Worm (Caenorhabditis elegans): Measurements from ENCODE around the gene C02H6.3.
"Not testable (repeated sequence)": the region's sequence is repeated elsewhere in the genome, so short reads cannot be mapped to it uniquely, and the experiment has no call there.

C02H6.3 gene

DNA sequence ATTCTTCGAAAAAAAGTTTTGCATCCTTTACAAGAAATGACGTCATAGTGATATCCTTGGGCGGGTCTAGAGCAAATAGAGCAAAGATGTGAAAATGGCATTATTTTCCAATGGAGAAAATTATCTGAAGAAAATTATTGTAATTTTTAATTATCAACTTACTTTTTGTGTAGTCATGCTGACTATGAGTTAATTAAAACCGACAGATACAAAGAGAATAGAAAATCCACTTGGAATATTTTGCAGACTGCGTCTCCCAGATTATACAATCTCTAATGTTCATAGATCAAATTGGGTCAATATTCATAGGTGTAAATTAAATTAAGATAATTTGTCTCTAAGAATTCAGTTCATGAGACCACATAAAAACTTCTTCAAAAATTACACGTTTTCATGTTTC is 38.1 kb downstream of the C02H6.3 start, which contains the start of gene nhr-149:
TSS of gene nhr-149 (minus strand) at position 101 of the 400 bp plus-strand sequence.
- TF ChIP-seq W03F9.2 (tag; optimal IDR thresholded peaks at IDR 0.05) (no peak), him-1 (tag; optimal IDR thresholded peaks at IDR 0.05) (no peak), dao-5 (tag; optimal IDR thresholded peaks at IDR 0.05) (no peak)

DNA sequence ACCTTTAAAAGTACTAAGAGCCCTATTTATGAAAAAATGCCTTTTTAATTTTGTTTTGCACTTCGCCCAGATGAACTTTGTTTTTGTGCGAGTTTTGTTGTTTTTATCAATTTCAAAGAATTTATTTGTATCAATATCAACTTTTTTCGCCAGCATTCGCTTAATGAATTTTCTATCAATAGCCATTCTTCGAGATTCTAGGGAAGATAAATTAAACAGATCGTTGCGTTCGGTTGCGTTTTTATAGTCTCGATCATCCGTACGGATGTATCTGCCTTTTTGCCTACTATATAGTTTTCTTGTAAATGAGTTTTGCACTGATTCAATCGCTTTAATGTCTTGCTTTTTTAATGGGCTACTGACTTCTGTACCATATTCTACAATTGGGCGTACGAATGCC is 42.2 kb downstream of the C02H6.3 start, which contains the start of gene nhr-147:
TSS of gene nhr-147 (plus strand) at position 301 of the 400 bp plus-strand sequence.
- not testable (repeated sequence) for TF ChIP-seq him-1, dao-5, W03F9.2 (tag; optimal IDR thresholded peaks at IDR 0.05)

- no peak for TF ChIP-seq dao-5 (tag; optimal IDR thresholded peaks at IDR 0.05)
- no peak for TF ChIP-seq W03F9.2 (tag; optimal IDR thresholded peaks at IDR 0.05)
- no peak for TF ChIP-seq him-1 (tag; optimal IDR thresholded peaks at IDR 0.05)
Measured at ce11 chrV:7343522-7343921, 44.1 kb downstream of the C02H6.3 start, which contains the start of gene srh-244. TSS of gene srh-244 (plus strand) at chrV:7343822.

DNA sequence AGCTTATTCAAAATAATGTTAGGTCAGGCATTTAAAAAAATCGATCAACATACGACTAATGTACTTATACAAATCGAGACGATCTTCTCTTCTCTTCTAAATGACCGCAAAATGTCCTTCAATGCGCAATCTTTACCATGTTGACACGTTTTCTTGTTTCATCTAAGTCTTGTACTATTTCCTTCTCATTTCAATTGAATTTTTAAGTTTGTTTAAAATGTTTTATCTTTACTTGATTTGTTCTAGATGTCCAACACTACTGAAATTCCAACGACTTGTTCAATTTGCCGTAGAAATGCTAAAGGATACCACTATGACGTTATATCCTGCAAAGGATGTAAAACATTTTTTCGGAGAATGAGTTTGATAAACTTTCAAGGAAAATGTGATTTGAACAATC is 45.7 kb downstream of the C02H6.3 start, which contains the start of the genes nhr-263 and nhr-148:
TSS of gene nhr-263 (minus strand) at position 101 of the 400 bp plus-strand sequence.
TSS of gene nhr-148 (plus strand) at position 215 of the 400 bp plus-strand sequence.
- TF ChIP-seq dao-5 (tag; optimal IDR thresholded peaks at IDR 0.05) (no peak), W03F9.2 (tag; optimal IDR thresholded peaks at IDR 0.05) (no peak), him-1 (tag; optimal IDR thresholded peaks at IDR 0.05) (no peak)

ce11 chrV:7339831-7340230 is 47.8 kb downstream of the C02H6.3 start, which contains the start of gene srh-187:
TSS of gene srh-187 (minus strand) at chrV:7339931.
- TF ChIP-seq dao-5 (tag; optimal IDR thresholded peaks at IDR 0.05), result no peak
- TF ChIP-seq him-1 (tag; optimal IDR thresholded peaks at IDR 0.05), result no peak
- no peak for TF ChIP-seq W03F9.2 (tag; optimal IDR thresholded peaks at IDR 0.05)

ce11 chrV:7337218-7337617 is 50.4 kb downstream of the C02H6.3 start, which contains the start of gene F10G2.7:
TSS of gene F10G2.7 (minus strand) at chrV:7337318.
- TF ChIP-seq dao-5, W03F9.2, him-1 (tag; optimal IDR thresholded peaks at IDR 0.05): not testable (repeated sequence)

Measured in whole organism, L4/young adult.